Worm (Caenorhabditis elegans): ENCODE measurements around the gene srlf-1.

srlf-1 gene

ce11 chrII:7813645-7814044, 23.3 kb downstream of the srlf-1 start:
- TF ChIP-seq T22C8.4 (GFP tag; IDR thresholded peaks at IDR 0.05) (no peak), ref-1 (GFP tag; conservative IDR thresholded peaks at IDR 0.05) (no peak), med-1 (GFP tag; optimal IDR thresholded peaks at IDR 0.05; ENCODE audit: insufficient read depth) (no peak), ztf-29 (GFP tag; IDR thresholded peaks at IDR 0.05) (no peak), klf-2 (GFP tag; conservative IDR thresholded peaks at IDR 0.05) (no peak)

ce11 chrII:7814215-7814614, 23.8 kb downstream of the srlf-1 start:
- peak; percentile 57 for TF ChIP-seq cog-1 (tag; optimal IDR thresholded peaks at IDR 0.05)
- 0 out of 2 replicates have a peak, but pooled peaks have one; percentile 32 for TF ChIP-seq tab-1 (GFP tag; IDR thresholded peaks at IDR 0.05)
- TF ChIP-seq med-1 (GFP tag; optimal IDR thresholded peaks at IDR 0.05; ENCODE audit: insufficient read depth), result no peak
- TF ChIP-seq T22C8.4 (GFP tag; IDR thresholded peaks at IDR 0.05), result no peak

- TF ChIP-seq cog-1 (tag; optimal IDR thresholded peaks at IDR 0.05) (no peak), ztf-29 (GFP tag; IDR thresholded peaks at IDR 0.05) (no peak), ztf-23 (GFP tag; IDR thresholded peaks at IDR 0.05) (no peak), klf-2 (GFP tag; conservative IDR thresholded peaks at IDR 0.05) (no peak), med-1 (GFP tag; optimal IDR thresholded peaks at IDR 0.05; ENCODE audit: insufficient read depth) (no peak), tab-1 (GFP tag; IDR thresholded peaks at IDR 0.05) (no peak), T22C8.4 (GFP tag; IDR thresholded peaks at IDR 0.05) (no peak), ref-1 (GFP tag; conservative IDR thresholded peaks at IDR 0.05) (no peak), flt-1 (GFP tag; IDR thresholded peaks at IDR 0.05) (no peak)
These were observed 24.5 kb downstream of the srlf-1 start for ce11 chrII:7814915-7815314.

- TF ChIP-seq klf-2 (GFP tag; conservative IDR thresholded peaks at IDR 0.05) (no peak), flt-1 (GFP tag; IDR thresholded peaks at IDR 0.05) (no peak), ztf-23 (GFP tag; IDR thresholded peaks at IDR 0.05) (no peak)
These were observed 25.0 kb downstream of the srlf-1 start for ce11 chrII:7815406-7815805.

- TF ChIP-seq T22C8.4 (GFP tag; IDR thresholded peaks at IDR 0.05), result peak; percentile 37; the same call in 1 of the 2 replicates
- TF ChIP-seq med-1 (GFP tag; optimal IDR thresholded peaks at IDR 0.05; ENCODE audit: insufficient read depth), result no peak
- TF ChIP-seq klf-2 (GFP tag; conservative IDR thresholded peaks at IDR 0.05), result no peak
- no peak for TF ChIP-seq tab-1 (GFP tag; IDR thresholded peaks at IDR 0.05)
- no peak for TF ChIP-seq cog-1 (tag; optimal IDR thresholded peaks at IDR 0.05)
- TF ChIP-seq ztf-23 (GFP tag; IDR thresholded peaks at IDR 0.05), result no peak
These were observed 25.9 kb downstream of the srlf-1 start, which contains the start of gene cki-2 for ce11 chrII:7816163-7816776. Gene cki-2 (plus strand): TSS chrII:7816499.

ce11 chrII:7817580-7817979, 27.2 kb downstream of the srlf-1 start:
- no peak for TF ChIP-seq ztf-29 (GFP tag; IDR thresholded peaks at IDR 0.05)
- no peak for TF ChIP-seq tab-1 (GFP tag; IDR thresholded peaks at IDR 0.05)
- TF ChIP-seq ztf-23 (GFP tag; IDR thresholded peaks at IDR 0.05), result no peak
- no peak for TF ChIP-seq cog-1 (tag; optimal IDR thresholded peaks at IDR 0.05)
- no peak for TF ChIP-seq T22C8.4 (GFP tag; IDR thresholded peaks at IDR 0.05)
- TF ChIP-seq ref-1 (GFP tag; conservative IDR thresholded peaks at IDR 0.05), result no peak
- no peak for TF ChIP-seq med-1 (GFP tag; optimal IDR thresholded peaks at IDR 0.05; ENCODE audit: insufficient read depth)
- no peak for TF ChIP-seq klf-2 (GFP tag; conservative IDR thresholded peaks at IDR 0.05)
- no peak for TF ChIP-seq flt-1 (GFP tag; IDR thresholded peaks at IDR 0.05)

- TF ChIP-seq ztf-29 (GFP tag; IDR thresholded peaks at IDR 0.05) (no peak), med-1 (GFP tag; optimal IDR thresholded peaks at IDR 0.05; ENCODE audit: insufficient read depth) (no peak), T22C8.4 (GFP tag; IDR thresholded peaks at IDR 0.05) (no peak), ztf-23 (GFP tag; IDR thresholded peaks at IDR 0.05) (no peak), ref-1 (GFP tag; conservative IDR thresholded peaks at IDR 0.05) (no peak), cog-1 (tag; optimal IDR thresholded peaks at IDR 0.05) (no peak), flt-1 (GFP tag; IDR thresholded peaks at IDR 0.05) (no peak), klf-2 (GFP tag; conservative IDR thresholded peaks at IDR 0.05) (no peak), tab-1 (GFP tag; IDR thresholded peaks at IDR 0.05) (no peak)
These were observed 29.0 kb downstream of the srlf-1 start for ce11 chrII:7819359-7819758.

ce11 chrII:7822454-7822853, 32.1 kb downstream of the srlf-1 start, which contains the start of gene irld-47:
Gene irld-47 (minus strand): TSS chrII:7822554.
- TF ChIP-seq klf-2 (GFP tag; conservative IDR thresholded peaks at IDR 0.05) (no peak), tab-1 (GFP tag; IDR thresholded peaks at IDR 0.05) (no peak), ztf-29 (GFP tag; IDR thresholded peaks at IDR 0.05) (no peak), T22C8.4 (GFP tag; IDR thresholded peaks at IDR 0.05) (no peak), flt-1 (GFP tag; IDR thresholded peaks at IDR 0.05) (no peak), cog-1 (tag; optimal IDR thresholded peaks at IDR 0.05) (no peak), ztf-23 (GFP tag; IDR thresholded peaks at IDR 0.05) (no peak)

- TF ChIP-seq tab-1 (GFP tag; IDR thresholded peaks at IDR 0.05) (no peak), ref-1 (GFP tag; conservative IDR thresholded peaks at IDR 0.05) (no peak), ztf-29 (GFP tag; IDR thresholded peaks at IDR 0.05) (no peak), klf-2 (GFP tag; conservative IDR thresholded peaks at IDR 0.05) (no peak), flt-1 (GFP tag; IDR thresholded peaks at IDR 0.05) (no peak), med-1 (GFP tag; optimal IDR thresholded peaks at IDR 0.05; ENCODE audit: insufficient read depth) (no peak), T22C8.4 (GFP tag; IDR thresholded peaks at IDR 0.05) (no peak), cog-1 (tag; optimal IDR thresholded peaks at IDR 0.05) (no peak), ztf-23 (GFP tag; IDR thresholded peaks at IDR 0.05) (no peak)
These were observed 34.7 kb downstream of the srlf-1 start, which contains the start of gene srw-62 for ce11 chrII:7825107-7825506. Gene srw-62 (plus strand): TSS chrII:7825407.

- no peak for TF ChIP-seq ztf-23 (GFP tag; IDR thresholded peaks at IDR 0.05)
- TF ChIP-seq klf-2 (GFP tag; conservative IDR thresholded peaks at IDR 0.05), result no peak
- TF ChIP-seq T22C8.4 (GFP tag; IDR thresholded peaks at IDR 0.05), result no peak
- TF ChIP-seq ref-1 (GFP tag; conservative IDR thresholded peaks at IDR 0.05), result no peak
- no peak for TF ChIP-seq med-1 (GFP tag; optimal IDR thresholded peaks at IDR 0.05; ENCODE audit: insufficient read depth)
- no peak for TF ChIP-seq tab-1 (GFP tag; IDR thresholded peaks at IDR 0.05)
- no peak for TF ChIP-seq cog-1 (tag; optimal IDR thresholded peaks at IDR 0.05)
- TF ChIP-seq ztf-29 (GFP tag; IDR thresholded peaks at IDR 0.05), result no peak
- no peak for TF ChIP-seq flt-1 (GFP tag; IDR thresholded peaks at IDR 0.05)
These were observed 37.5 kb downstream of the srlf-1 start for ce11 chrII:7827883-7828282.
